Worm (Caenorhabditis elegans) whole organism, L4 larva: ENCODE data around the gene anmt-1.

Source experiments
- ama-1 ChIP-seq: fragments of 150-350 bp; optimal IDR thresholded peaks from 2 replicates; lab custom pipeline; 2014; ENCODE audit warnings: inconsistent platforms, mixed read lengths
- ceh-20 ChIP-seq: fragments of 200-800 bp; sonication (Bioruptor generic); IDR thresholded peaks from 2 replicates; pipeline ENCODE4 v1.3.6; 2022; ENCODE audit warnings: missing genetic modification reagents, missing genetic modification characterization, missing compliant biosample characterization
- daf-12 ChIP-seq: fragments of 150-350 bp; optimal IDR thresholded peaks from 2 replicates; lab custom pipeline; 2014; ENCODE audit warnings: missing biosample characterization, missing genetic modification reagents, missing genetic modification characterization
- lin-29 ChIP-seq: fragments of 200-800 bp; sonication (Bioruptor generic); IDR thresholded peaks from 2 replicates; pipeline ENCODE4 v1.3.6; 2022; ENCODE audit warnings: missing genetic modification reagents, missing genetic modification characterization, missing compliant biosample characterization
- php-3 ChIP-seq: fragments of 200-800 bp; sonication (Bioruptor generic); IDR thresholded peaks from 2 replicates; pipeline ENCODE4 v1.3.6; 2022; ENCODE audit warnings: missing genetic modification reagents, missing genetic modification characterization, missing compliant biosample characterization

DNA sequence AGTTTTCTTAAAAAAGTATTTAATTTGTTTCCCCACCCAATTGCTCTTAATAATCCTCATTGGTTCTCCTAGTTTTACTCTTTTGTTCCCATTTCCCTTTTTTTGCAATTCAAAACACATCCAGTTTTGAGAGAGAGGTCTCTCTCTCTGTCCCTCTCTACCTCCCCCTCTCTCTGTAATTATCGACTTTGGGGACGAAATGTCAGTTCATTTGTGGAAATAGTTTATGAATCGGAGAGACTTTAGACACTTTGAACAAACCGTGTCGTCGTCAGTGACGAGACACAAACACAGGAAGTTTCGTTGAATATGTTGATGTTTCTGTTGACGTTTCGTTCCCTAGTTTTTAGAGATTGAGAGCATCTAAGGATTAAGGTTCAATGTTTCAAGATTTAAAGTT, 21.5 kb upstream of the anmt-1 start:
- no peak for TF ChIP-seq daf-12
- no peak for TF ChIP-seq lin-29 (GFP tag; lab: Robert Waterston, UW)
- TF ChIP-seq php-3 (GFP tag; lab: Robert Waterston, UW), result no peak
- TF ChIP-seq ama-1, result no peak
- TF ChIP-seq ceh-20 (GFP tag; lab: Robert Waterston, UW), result no peak
